Worm (Caenorhabditis elegans): ENCODE data around the gene F22F4.5.

Gene F22F4.5

DNA sequence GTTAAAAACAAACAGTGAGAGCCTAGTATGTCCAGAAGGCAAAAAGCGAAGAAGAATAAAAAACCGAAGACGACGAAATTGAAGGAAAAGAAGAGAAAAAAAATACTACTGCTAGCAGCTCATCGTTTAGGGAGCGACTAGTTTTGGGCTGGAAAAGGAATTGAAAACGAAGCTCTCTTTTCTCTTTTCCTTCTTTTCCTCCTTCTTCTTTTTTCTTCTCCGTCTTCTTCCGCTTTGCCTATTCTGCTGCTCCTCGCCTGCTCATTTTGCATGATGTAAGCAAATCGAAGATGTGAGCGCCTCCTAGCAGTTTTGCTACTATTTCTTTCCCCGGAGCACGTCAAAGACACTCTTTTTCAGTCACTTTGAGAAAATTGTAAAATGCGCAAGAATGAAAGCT is 11.0 kb downstream of the F22F4.5 start (continued):
- no peak for TF ChIP-seq irx-1 (tag; optimal IDR thresholded peaks at IDR 0.05)
- no peak for TF ChIP-seq zip-4 (GFP tag; optimal IDR thresholded peaks at IDR 0.05)
- no peak for TF ChIP-seq nhr-90 (tag; optimal IDR thresholded peaks at IDR 0.05; ENCODE audit: poor library complexity)
- TF ChIP-seq lir-3 (tag; optimal IDR thresholded peaks at IDR 0.05; ENCODE audit: poor library complexity): no peak
- TF ChIP-seq unc-130 (tag; optimal IDR thresholded peaks at IDR 0.05): no peak
- TF ChIP-seq grh-1 (GFP tag; IDR thresholded peaks at IDR 0.05): no peak
- no peak for TF ChIP-seq pqm-1 (tag; optimal IDR thresholded peaks at IDR 0.05)
- no peak for TF ChIP-seq lin-15B (tag; optimal IDR thresholded peaks at IDR 0.05)
- TF ChIP-seq lin-35 (GFP tag; optimal IDR thresholded peaks at IDR 0.05): no peak
- no peak for TF ChIP-seq C34B4.2 (tag; optimal IDR thresholded peaks at IDR 0.05)
- TF ChIP-seq ets-5 (GFP tag; IDR thresholded peaks at IDR 0.05): no peak
- TF ChIP-seq lin-14 (GFP tag; optimal IDR thresholded peaks at IDR 0.05): peak; percentile 75
- no peak for TF ChIP-seq nhr-19 (GFP tag; conservative IDR thresholded peaks at IDR 0.05)
- no peak for TF ChIP-seq sox-4 (tag; optimal IDR thresholded peaks at IDR 0.05)
- no peak for TF ChIP-seq nhr-77 (tag; optimal IDR thresholded peaks at IDR 0.05)

ce11 chrX:5977754-5978153 is 14.9 kb downstream of the F22F4.5 start, which contains the start of gene kin-2:
kin-2 (minus strand) TSS chrX:5977854.
- TF ChIP-seq unc-130 (tag; optimal IDR thresholded peaks at IDR 0.05): no peak
- no peak for TF ChIP-seq ama-1 (optimal IDR thresholded peaks at IDR 0.05)

DNA sequence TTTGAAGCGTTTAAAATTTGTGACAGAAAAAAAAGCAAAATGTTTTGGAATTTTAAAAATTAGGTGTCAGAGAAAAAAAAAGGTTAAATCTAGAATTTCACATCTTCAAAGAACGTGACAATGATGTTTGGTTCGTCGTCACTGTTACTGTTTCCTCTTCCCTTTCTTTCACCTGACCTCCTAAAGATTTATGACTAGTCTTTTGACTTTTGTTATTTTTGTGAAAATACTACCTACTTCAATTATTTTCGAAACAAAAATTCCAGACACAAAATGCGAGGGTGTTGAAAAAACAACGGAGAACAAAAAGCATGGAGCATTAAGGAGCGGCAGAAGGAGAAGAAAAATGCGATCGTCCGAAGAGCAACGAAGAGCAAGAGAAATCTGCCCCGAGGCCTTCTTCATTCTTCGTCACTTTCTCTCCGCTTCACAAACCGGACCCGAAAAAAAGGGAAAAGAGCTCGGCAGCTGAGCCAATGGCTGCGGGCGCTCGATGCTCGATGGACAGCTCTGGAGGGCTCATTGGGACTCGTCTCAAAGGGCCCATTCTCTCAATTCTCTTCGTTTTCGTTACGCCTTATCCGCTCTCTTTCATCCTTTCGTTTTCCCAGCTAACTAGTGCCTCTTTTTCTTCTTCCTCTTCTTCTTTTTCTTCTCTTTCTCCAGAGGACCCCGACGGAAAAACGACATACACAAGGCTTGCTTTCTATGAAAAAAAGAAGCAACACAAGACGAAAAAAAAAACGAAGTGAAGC is 16.3 kb downstream of the F22F4.5 start:
- TF ChIP-seq unc-86 (tag; optimal IDR thresholded peaks at IDR 0.05) (peak; percentile 21), lin-15B (tag; optimal IDR thresholded peaks at IDR 0.05) (no peak), nhr-71 (tag; optimal IDR thresholded peaks at IDR 0.05) (peak; percentile 53), lin-14 (GFP tag; optimal IDR thresholded peaks at IDR 0.05) (peak; percentile 83), C34B4.2 (tag; optimal IDR thresholded peaks at IDR 0.05) (no peak), snu-23 (GFP tag; optimal IDR thresholded peaks at IDR 0.05) (peak; percentile 30), snpc-4 (tag; optimal IDR thresholded peaks at IDR 0.05) (no peak), ceh-8 (GFP tag; optimal IDR thresholded peaks at IDR 0.05) (no peak), F16B12.6 (tag; optimal IDR thresholded peaks at IDR 0.05) (no peak), nhr-90 (tag; optimal IDR thresholded peaks at IDR 0.05; ENCODE audit: poor library complexity) (no peak), unc-98 (GFP tag; IDR thresholded peaks at IDR 0.05) (no peak), nhr-12 (tag; optimal IDR thresholded peaks at IDR 0.05) (no peak), ces-1 (GFP tag; optimal IDR thresholded peaks at IDR 0.05) (no peak), sptf-1 (tag; optimal IDR thresholded peaks at IDR 0.05) (no peak), ceh-88 (GFP tag; IDR thresholded peaks at IDR 0.05) (no peak), mab-9 (GFP tag; IDR thresholded peaks at IDR 0.05) (no peak), aha-1 (tag; optimal IDR thresholded peaks at IDR 0.05) (no peak), nhr-85 (tag) (peak; percentile 74), nhr-77 (tag; optimal IDR thresholded peaks at IDR 0.05) (no peak), nhr-47 (tag; optimal IDR thresholded peaks at IDR 0.05) (peak; percentile 57), nhr-237 (tag; optimal IDR thresholded peaks at IDR 0.05) (no peak), nhr-84 (tag; optimal IDR thresholded peaks at IDR 0.05) (no peak), C04F5.9 (tag; optimal IDR thresholded peaks at IDR 0.05) (no peak), fkh-8 (tag; optimal IDR thresholded peaks at IDR 0.05) (no peak), pag-3 (tag; optimal IDR thresholded peaks at IDR 0.05; ENCODE audit: borderline replicate concordance, insufficient read depth) (no peak), dpl-1 (GFP tag; optimal IDR thresholded peaks at IDR 0.05) (no peak), ama-1 (optimal IDR thresholded peaks at IDR 0.05) (no peak), irx-1 (tag; optimal IDR thresholded peaks at IDR 0.05) (no peak), dsc-1 (tag; optimal IDR thresholded peaks at IDR 0.05) (peak; percentile 49), nhr-28 (tag; optimal IDR thresholded peaks at IDR 0.05) (no peak), swsn-7 (tag; optimal IDR thresholded peaks at IDR 0.05) (peak; percentile 8), ceh-90 (tag; optimal IDR thresholded peaks at IDR 0.05) (no peak), fos-1 (tag; optimal IDR thresholded peaks at IDR 0.05) (no peak), ztf-4 (tag; optimal IDR thresholded peaks at IDR 0.05) (no peak), grh-1 (GFP tag; IDR thresholded peaks at IDR 0.05) (no peak), mef-2 (tag; optimal IDR thresholded peaks at IDR 0.05) (no peak), nhr-19 (GFP tag; conservative IDR thresholded peaks at IDR 0.05) (no peak), skn-1 (tag; optimal IDR thresholded peaks at IDR 0.05) (no peak), tlp-1 (tag; optimal IDR thresholded peaks at IDR 0.05) (no peak), lin-13 (GFP tag; optimal IDR thresholded peaks at IDR 0.05) (no peak), egl-13 (tag; optimal IDR thresholded peaks at IDR 0.05) (peak; percentile 34)
